Fruit fly (Drosophila melanogaster) whole organism, wandering third instar larva: ENCODE results near the gene mRpL20.

ENCODE experiments used
- Abd-B ChIP-seq: fragments of >200 bp; optimal IDR thresholded peaks from 2 replicates; lab custom pipeline; 2017; ENCODE audit warnings: missing biosample characterization, missing genetic modification characterization
- CG32264 ChIP-seq: fragments of 200-800 bp; sonication (Bioruptor generic); optimal IDR thresholded peaks from 2 replicates; lab custom pipeline; 2016; ENCODE audit warnings: missing biosample characterization, missing genetic modification characterization
- CG9705 ChIP-seq: fragments of 200-800 bp; sonication (Bioruptor generic); optimal IDR thresholded peaks from 2 replicates; lab custom pipeline; 2018; ENCODE audit warnings: missing biosample characterization, mild to moderate bottlenecking, missing genetic modification characterization
- CrebA ChIP-seq: fragments of 200-800 bp; sonication (Bioruptor generic); optimal IDR thresholded peaks from 2 replicates; lab custom pipeline; 2016; ENCODE audit warnings: missing biosample characterization, mild to moderate bottlenecking, missing genetic modification characterization, borderline replicate concordance
- Dfd ChIP-seq: fragments of >200 bp; optimal IDR thresholded peaks from 2 replicates; lab custom pipeline; 2017; ENCODE audit warnings: missing biosample characterization, missing genetic modification characterization
- Dif ChIP-seq: fragments of 200-275, 200-300 bp; sonication (Bioruptor generic); optimal IDR thresholded peaks from 2 replicates; lab custom pipeline; 2018; ENCODE audit warnings: missing biosample characterization, missing genetic modification characterization; ENCODE audit not compliant: partially characterized antibody
- GATAd ChIP-seq: sonication (Bioruptor generic); optimal IDR thresholded peaks from 2 replicates; lab custom pipeline; 2016; ENCODE audit warnings: missing biosample characterization, missing genetic modification characterization
- HLH106 ChIP-seq: fragments of 200-800 bp; optimal IDR thresholded peaks from 3 replicates; lab custom pipeline; 2019; ENCODE audit warnings: missing biosample characterization, mild to moderate bottlenecking, missing genetic modification characterization, moderate library complexity
- Hnf4 ChIP-seq: fragments of 200-800 bp; sonication (Bioruptor generic); optimal IDR thresholded peaks from 2 replicates; lab custom pipeline; 2016; ENCODE audit warnings: missing biosample characterization, mild to moderate bottlenecking, missing genetic modification characterization
- Hr78 ChIP-seq: fragments of >200 bp; optimal IDR thresholded peaks from 2 replicates; lab custom pipeline; 2017; ENCODE audit warnings: missing biosample characterization, missing genetic modification characterization
- Hr83 ChIP-seq: fragments of 200-300 bp; sonication (Bioruptor generic); optimal IDR thresholded peaks from 2 replicates; lab custom pipeline; 2016; ENCODE audit warnings: missing biosample characterization, mild to moderate bottlenecking, missing genetic modification characterization, moderate library complexity; ENCODE audit not compliant: poor library complexity, severe bottlenecking
- Jra ChIP-seq: sonication (Bioruptor generic); optimal IDR thresholded peaks from 2 replicates; lab custom pipeline; 2016; ENCODE audit warnings: missing biosample characterization, missing genetic modification characterization
- Mio ChIP-seq: sonication (Bioruptor generic); optimal IDR thresholded peaks from 2 replicates; lab custom pipeline; 2016; ENCODE audit warnings: missing biosample characterization, missing genetic modification characterization
- Myc ChIP-seq: fragments of >200 bp; optimal IDR thresholded peaks from 2 replicates; lab custom pipeline; 2017
- N ChIP-seq: fragments of >200 bp; optimal IDR thresholded peaks from 2 replicates; lab custom pipeline; 2018; ENCODE audit warnings: missing biosample characterization, missing external identifiers, missing genetic modification characterization
- OdsH ChIP-seq: fragments of 200-800 bp; sonication (Bioruptor generic); optimal IDR thresholded peaks from 2 replicates; lab custom pipeline; 2016; ENCODE audit warnings: missing biosample characterization, mild to moderate bottlenecking, missing genetic modification characterization
- Rel ChIP-seq, 2 experiments: fragments of 200-800 bp; sonication (Bioruptor generic) in 1 of 2; optimal IDR thresholded peaks; 2 replicates in 1 of 2; 3 replicates in 1 of 2; lab custom pipeline; 2016 to 2019; ENCODE audit warnings: mild to moderate bottlenecking in 2 of 2, missing biosample characterization in 2 of 2, missing genetic modification characterization in 2 of 2, moderate library complexity in 1 of 2
- Sp1 ChIP-seq: fragments of 200-800 bp; sonication (Bioruptor generic); optimal IDR thresholded peaks from 3 replicates; lab custom pipeline; 2019; ENCODE audit warnings: missing biosample characterization, mild to moderate bottlenecking, missing genetic modification characterization, moderate library complexity
- Vsx2 ChIP-seq: fragments of 200-300, 225-300 bp; sonication (Bioruptor generic); optimal IDR thresholded peaks from 2 replicates; lab custom pipeline; 2018; ENCODE audit warnings: missing biosample characterization, missing genetic modification characterization; ENCODE audit not compliant: partially characterized antibody
- br ChIP-seq: fragments of 200-800 bp; sonication (Bioruptor generic); optimal IDR thresholded peaks from 2 replicates; lab custom pipeline; 2016; ENCODE audit warnings: missing biosample characterization, missing genetic modification characterization
- brk ChIP-seq: fragments of 200-800 bp; sonication (Bioruptor generic); optimal IDR thresholded peaks from 2 replicates; lab custom pipeline; 2016; ENCODE audit warnings: missing biosample characterization, mild to moderate bottlenecking, missing genetic modification characterization
- dl ChIP-seq, 2 experiments: fragments of 175-275, 200-275 bp in 1 of 2; fragments of 200-275 bp in 1 of 2; sonication (Bioruptor generic); optimal IDR thresholded peaks; lab custom pipeline; 2018; ENCODE audit warnings: mild to moderate bottlenecking in 2 of 2, missing biosample characterization in 2 of 2, missing genetic modification characterization in 2 of 2, moderate library complexity in 2 of 2; ENCODE audit not compliant: partially characterized antibody in 2 of 2, insufficient read depth in 1 of 2
- dmrt93B ChIP-seq: fragments of 200-800 bp; sonication (Bioruptor generic); optimal IDR thresholded peaks from 2 replicates; lab custom pipeline; 2018; ENCODE audit warnings: missing biosample characterization, mild to moderate bottlenecking, missing genetic modification characterization
- dsf ChIP-seq: sonication (Bioruptor generic); optimal IDR thresholded peaks from 2 replicates; lab custom pipeline; 2016; ENCODE audit warnings: missing biosample characterization, missing genetic modification characterization, borderline replicate concordance
- ey ChIP-seq: fragments of 200-800 bp; sonication (Bioruptor generic); optimal IDR thresholded peaks from 2 replicates; lab custom pipeline; 2016; ENCODE audit warnings: missing biosample characterization, missing genetic modification characterization
- foxo ChIP-seq, 2 experiments: fragments of 200-800 bp; sonication (Bioruptor generic); optimal IDR thresholded peaks; 2 replicates in 1 of 2; 3 replicates in 1 of 2; lab custom pipeline; 2016 to 2017; ENCODE audit warnings: missing biosample characterization in 2 of 2, missing genetic modification characterization in 2 of 2
- fru ChIP-seq: fragments of 200-800 bp; sonication (Bioruptor generic); optimal IDR thresholded peaks from 3 replicates; lab custom pipeline; 2016; ENCODE audit warnings: missing biosample characterization, mild to moderate bottlenecking, missing genetic modification characterization
- h ChIP-seq: fragments of 200-800 bp; sonication (Bioruptor generic); optimal IDR thresholded peaks from 3 replicates; lab custom pipeline; 2016; ENCODE audit warnings: missing biosample characterization, mild to moderate bottlenecking, missing genetic modification characterization
- jim ChIP-seq: fragments of 175-275, 200-325 bp; sonication (Bioruptor generic); optimal IDR thresholded peaks from 2 replicates; lab custom pipeline; 2016; ENCODE audit warnings: missing biosample characterization, mild to moderate bottlenecking, missing genetic modification characterization
- lola ChIP-seq: fragments of >200 bp; optimal IDR thresholded peaks from 2 replicates; lab custom pipeline; 2017; ENCODE audit warnings: missing biosample characterization, missing genetic modification characterization
- pan ChIP-seq: fragments of >200 bp; optimal IDR thresholded peaks from 2 replicates; lab custom pipeline; 2017
- psq ChIP-seq: fragments of 200-800 bp; sonication (Bioruptor generic); optimal IDR thresholded peaks from 3 replicates; lab custom pipeline; 2017; ENCODE audit warnings: missing biosample characterization, mild to moderate bottlenecking, missing genetic modification characterization, moderate library complexity
- rgr ChIP-seq: fragments of 200-800 bp; sonication (Bioruptor generic); optimal IDR thresholded peaks from 3 replicates; lab custom pipeline; 2016; ENCODE audit warnings: missing biosample characterization, mild to moderate bottlenecking, missing genetic modification characterization
- sage ChIP-seq: fragments of 200-800 bp; sonication (Bioruptor generic); optimal IDR thresholded peaks from 2 replicates; lab custom pipeline; 2016; ENCODE audit warnings: missing biosample characterization, mild to moderate bottlenecking, missing genetic modification characterization
- sv ChIP-seq: fragments of 200-800 bp; sonication (Bioruptor generic); optimal IDR thresholded peaks from 3 replicates; lab custom pipeline; 2016; ENCODE audit warnings: missing biosample characterization, missing genetic modification characterization
- usp ChIP-seq: fragments of >200 bp; optimal IDR thresholded peaks from 2 replicates; lab custom pipeline; 2017; ENCODE audit warnings: missing biosample characterization, missing genetic modification characterization
- woc ChIP-seq: sonication (Bioruptor generic); optimal IDR thresholded peaks from 2 replicates; lab custom pipeline; 2016; ENCODE audit warnings: missing biosample characterization, mild to moderate bottlenecking, missing genetic modification characterization

mRpL20 gene

dm6 chr3L:13046758-13047157 lies 29.1 kb upstream of the mRpL20 start, which contains the start of gene CG11279:
Gene CG11279 (plus strand): TSS chr3L:13046977.
- TF ChIP-seq Mio (no peak), Dif (no peak), dsf (GFP tag; lab: Kevin White, UChicago) (no peak), Myc (lab: Kevin White, UChicago) (no peak), sv (no peak), GATAd (GFP tag; lab: Kevin White, UChicago) (no peak), Dfd (GFP tag; lab: Kevin White, UChicago) (no peak), Hnf4 (GFP tag; lab: Kevin White, UChicago) (no peak), sage (no peak), dmrt93B (GFP tag; lab: Kevin White, UChicago) (no peak), brk (GFP tag; lab: Kevin White, UChicago) (no peak), Hr83 (GFP tag; lab: Kevin White, UChicago) (no peak), jim (no peak), dl (GFP tag; optimal IDR thresholded peaks at IDR 0.05; lab: Kevin White, UChicago; ENCODE audit: insufficient read depth in 1 of 2, partially characterized antibody in 2 of 2) (no peak), N (no peak), Sp1 (GFP tag; lab: Kevin White, UChicago) (no peak), Vsx2 (GFP tag; lab: Kevin White, UChicago) (no peak)

dm6 chr3L:13044335-13044814 lies 26.7 kb upstream of the mRpL20 start, which contains the start of gene Syx13:
Gene Syx13 (plus strand): TSS chr3L:13044434.
- TF ChIP-seq N (peak; percentile 71), psq (peak; percentile 60), GATAd (GFP tag; lab: Kevin White, UChicago) (no peak), OdsH (peak; percentile 42), dl (GFP tag; optimal IDR thresholded peaks at IDR 0.05; lab: Kevin White, UChicago; ENCODE audit: insufficient read depth in 1 of 2, partially characterized antibody in 2 of 2) (no peak), ey (no peak), usp (no peak), rgr (peak; percentile 7), brk (GFP tag; lab: Kevin White, UChicago) (no peak), fru (peak; percentile 15), Dif (peak; percentile 33), foxo (GFP tag; optimal IDR thresholded peaks at IDR 0.05; lab: Kevin White, UChicago) (peak in 1 of 2 experiments; percentile 41), Dfd (GFP tag; lab: Kevin White, UChicago) (no peak), Rel (GFP tag; optimal IDR thresholded peaks at IDR 0.05; lab: Kevin White, UChicago) (no peak), Rel (tag; optimal IDR thresholded peaks at IDR 0.05; lab: Kevin White, UChicago) (peak; percentile 98), CrebA (GFP tag; lab: Kevin White, UChicago) (no peak), HLH106 (tag; lab: Kevin White, UChicago) (peak; percentile 36), Sp1 (GFP tag; lab: Kevin White, UChicago) (peak; percentile 44), Myc (lab: Kevin White, UChicago) (no peak), h (peak; percentile 34), sv (no peak), jim (no peak), Jra (GFP tag; lab: Kevin White, UChicago) (peak; percentile 29), br (no peak), CG9705 (GFP tag; lab: Kevin White, UChicago) (no peak), sage (no peak)

- TF ChIP-seq Myc (lab: Kevin White, UChicago): peak; percentile 50
- peak; percentile 86 for TF ChIP-seq br
- TF ChIP-seq Dif: peak; percentile 54
- TF ChIP-seq GATAd (GFP tag; lab: Kevin White, UChicago): no peak
- peak; percentile 85 for TF ChIP-seq sv
- peak; percentile 71 for TF ChIP-seq ey
- TF ChIP-seq woc (GFP tag; lab: Kevin White, UChicago): peak; percentile 39
- TF ChIP-seq fru: peak; percentile 74
- TF ChIP-seq dmrt93B (GFP tag; lab: Kevin White, UChicago): peak; percentile 91
- peak; percentile 54 for TF ChIP-seq psq
- no peak for TF ChIP-seq pan (lab: Kevin White, UChicago)
- no peak for TF ChIP-seq dl (GFP tag; optimal IDR thresholded peaks at IDR 0.05; lab: Kevin White, UChicago; ENCODE audit: insufficient read depth in 1 of 2, partially characterized antibody in 2 of 2)
- no peak for TF ChIP-seq N
- TF ChIP-seq h: peak; percentile 85
- TF ChIP-seq Mio: peak; percentile 63
- TF ChIP-seq Vsx2 (GFP tag; lab: Kevin White, UChicago): no peak
- TF ChIP-seq lola (GFP tag; lab: Kevin White, UChicago): no peak
- peak; percentile 75 for TF ChIP-seq OdsH
- no peak for TF ChIP-seq CrebA (GFP tag; lab: Kevin White, UChicago)
- no peak for TF ChIP-seq Dfd (GFP tag; lab: Kevin White, UChicago)
- TF ChIP-seq brk (GFP tag; lab: Kevin White, UChicago): no peak
- peak; percentile 92 for TF ChIP-seq rgr
- TF ChIP-seq Jra (GFP tag; lab: Kevin White, UChicago): peak; percentile 42
- TF ChIP-seq usp: no peak
- TF ChIP-seq jim: peak; percentile 74
- TF ChIP-seq Sp1 (GFP tag; lab: Kevin White, UChicago): peak; percentile 95
- peak; percentile 6 to 77 for TF ChIP-seq foxo (GFP tag; optimal IDR thresholded peaks at IDR 0.05; lab: Kevin White, UChicago)
- no peak for TF ChIP-seq Abd-B (GFP tag; lab: Kevin White, UChicago)
- peak; percentile 35 for TF ChIP-seq sage
- TF ChIP-seq Hr83 (GFP tag; lab: Kevin White, UChicago): peak; percentile 97
- TF ChIP-seq Hnf4 (GFP tag; lab: Kevin White, UChicago): peak; percentile 85
- peak; percentile 51 for TF ChIP-seq CG32264 (GFP tag; lab: Kevin White, UChicago)
- no peak for TF ChIP-seq dsf (GFP tag; lab: Kevin White, UChicago)
- peak; percentile 93 for TF ChIP-seq CG9705 (GFP tag; lab: Kevin White, UChicago)
- TF ChIP-seq HLH106 (tag; lab: Kevin White, UChicago): peak; percentile 81
- TF ChIP-seq Hr78 (GFP tag; lab: Kevin White, UChicago): no peak
Observed at dm6 chr3L:13041292-13042067, 23.8 kb upstream of the mRpL20 start, which contains the start of gene RpS4. Gene RpS4 (plus strand): TSS chr3L:13041756.
